Worm (Caenorhabditis elegans) whole organism, young adult: ENCODE data around the gene mrp-4.
A peak's percentile ranks its signal among the peaks of the same experiment; 100 is the strongest.

Experiments
- D2030.7 ChIP-seq: fragments of 200-800 bp; sonication (Bioruptor generic); IDR thresholded peaks from 2 replicates; pipeline ENCODE4 v1.3.6; 2022; ENCODE audit warnings: missing genetic modification reagents, missing genetic modification characterization, missing compliant biosample characterization
- F10E7.11 ChIP-seq: sonication (generic microtip); optimal IDR thresholded peaks from 2 replicates; lab custom pipeline; 2017; ENCODE audit warnings: mild to moderate bottlenecking, missing genetic modification characterization, moderate library complexity, missing compliant biosample characterization
- F39B2.1 ChIP-seq: fragments of 200-800 bp; sonication (Bioruptor generic); IDR thresholded peaks from 2 replicates; pipeline ENCODE4 v1.3.6; 2022; ENCODE audit warnings: missing genetic modification reagents, missing genetic modification characterization, missing compliant biosample characterization
- F57A8.1 ChIP-seq: fragments of 200-800 bp; sonication (Bioruptor generic); optimal IDR thresholded peaks from 2 replicates; lab custom pipeline; 2018; ENCODE audit warnings: mild to moderate bottlenecking, missing genetic modification characterization, moderate library complexity, missing compliant biosample characterization
- K11D2.4 ChIP-seq: fragments of 200-800 bp; sonication (Bioruptor generic); IDR thresholded peaks from 2 replicates; pipeline ENCODE4 v1.3.6; 2022; ENCODE audit warnings: missing genetic modification reagents, missing genetic modification characterization, missing compliant biosample characterization
- Y53F4B.3 ChIP-seq: fragments of 200-800 bp; sonication (Bioruptor generic); IDR thresholded peaks from 2 replicates; pipeline ENCODE4 v1.3.6; 2022; ENCODE audit warnings: missing genetic modification reagents, missing genetic modification characterization, missing compliant biosample characterization
- Y67H2A.10 ChIP-seq: fragments of 200-800 bp; sonication (Bioruptor generic); conservative IDR thresholded peaks from 2 replicates; pipeline ENCODE4 v1.3.6; 2022; ENCODE audit warnings: missing genetic modification reagents, missing genetic modification characterization, missing compliant biosample characterization
- attf-5 ChIP-seq: fragments of 200-800 bp; sonication (Bioruptor generic); optimal IDR thresholded peaks from 2 replicates; lab custom pipeline; 2018; ENCODE audit warnings: mild to moderate bottlenecking, missing genetic modification characterization, missing compliant biosample characterization
- bed-2 ChIP-seq: fragments of 200-800 bp; sonication (Bioruptor generic); IDR thresholded peaks from 2 replicates; pipeline ENCODE4 v1.3.6; 2022; ENCODE audit warnings: missing genetic modification reagents, missing genetic modification characterization, missing compliant biosample characterization
- cebp-1 ChIP-seq, 2 experiments: fragments of 200-800 bp in 1 of 2; sonication (Bioruptor generic) in 1 of 2; sonication (generic microtip) in 1 of 2; IDR thresholded peaks in 1 of 2; optimal IDR thresholded peaks in 1 of 2; 2 replicates each; pipeline versions ENCODE4 v1.3.6 to Lab custom; 2017 to 2022; ENCODE audit warnings: missing compliant biosample characterization in 2 of 2, missing genetic modification characterization in 2 of 2, mild to moderate bottlenecking in 1 of 2, missing genetic modification reagents in 1 of 2, moderate library complexity in 1 of 2
- ceh-27 ChIP-seq: fragments of 200-800 bp; sonication (Bioruptor generic); optimal IDR thresholded peaks from 2 replicates; lab custom pipeline; 2018; ENCODE audit warnings: mild to moderate bottlenecking, missing genetic modification characterization, moderate library complexity, missing compliant biosample characterization
- ceh-58 ChIP-seq: fragments of 200-800 bp; sonication (Bioruptor generic); IDR thresholded peaks from 2 replicates; pipeline ENCODE4 v1.3.6; 2022; ENCODE audit warnings: missing genetic modification characterization, missing compliant biosample characterization
- chd-7 ChIP-seq: sonication (generic microtip); optimal IDR thresholded peaks from 2 replicates; lab custom pipeline; 2016; ENCODE audit warnings: mild to moderate bottlenecking, missing genetic modification characterization, moderate library complexity, missing compliant biosample characterization
- dpff-1 ChIP-seq: sonication (generic microtip); optimal IDR thresholded peaks from 2 replicates; lab custom pipeline; 2017; ENCODE audit warnings: mild to moderate bottlenecking, missing genetic modification characterization, missing compliant biosample characterization
- him-1 ChIP-seq: sonication (generic microtip); optimal IDR thresholded peaks from 2 replicates; lab custom pipeline; 2016; ENCODE audit warnings: missing genotype, missing genetic modification reagents, missing genetic modification characterization, missing compliant biosample characterization
- lin-26 ChIP-seq: fragments of 200-800 bp; sonication (Bioruptor generic); IDR thresholded peaks from 2 replicates; pipeline ENCODE4 v1.3.6; 2022; ENCODE audit warnings: missing genetic modification reagents, missing genetic modification characterization, missing compliant biosample characterization
- mel-28 ChIP-seq: sonication (generic microtip); optimal IDR thresholded peaks from 2 replicates; lab custom pipeline; 2016; ENCODE audit warnings: borderline replicate concordance, mild to moderate bottlenecking, missing genetic modification characterization, missing compliant biosample characterization
- nhr-80 ChIP-seq: sonication (generic microtip); optimal IDR thresholded peaks from 2 replicates; lab custom pipeline; 2016; ENCODE audit warnings: missing genetic modification characterization, missing compliant biosample characterization
- sdz-38 ChIP-seq: sonication (generic microtip); optimal IDR thresholded peaks from 2 replicates; lab custom pipeline; 2016; ENCODE audit warnings: missing genotype, missing genetic modification characterization, missing compliant biosample characterization
- tbp1 ChIP-seq: fragments of 200-800 bp; sonication (Bioruptor generic); optimal IDR thresholded peaks from 2 replicates; lab custom pipeline; 2018; ENCODE audit warnings: mild to moderate bottlenecking, missing genetic modification characterization, missing compliant biosample characterization
- unc-130 ChIP-seq: sonication (generic microtip); optimal IDR thresholded peaks from 2 replicates; lab custom pipeline; 2016; ENCODE audit warnings: missing genetic modification reagents, missing genetic modification characterization, missing compliant biosample characterization
- ztf-18 ChIP-seq: sonication (generic microtip); optimal IDR thresholded peaks from 2 replicates; lab custom pipeline; 2016; ENCODE audit warnings: missing genotype, mild to moderate bottlenecking, missing genetic modification characterization, missing compliant biosample characterization
- ztf-28 ChIP-seq: fragments of 200-800 bp; sonication (Bioruptor generic); IDR thresholded peaks from 2 replicates; pipeline ENCODE4 v1.3.6; 2022; ENCODE audit warnings: missing genetic modification reagents, missing genetic modification characterization, missing compliant biosample characterization
- ztf-6 ChIP-seq: fragments of 200-800 bp; sonication (Bioruptor generic); IDR thresholded peaks from 2 replicates; pipeline ENCODE4 v1.3.6; 2022; ENCODE audit warnings: missing genetic modification reagents, missing genetic modification characterization, missing compliant biosample characterization

Gene mrp-4

ce11 chrX:9934009-9934323 lies 49.9 kb downstream of the mrp-4 start:
- TF ChIP-seq nhr-80 (tag; lab: Kevin White, UChicago), result peak; percentile 31
- no peak for TF ChIP-seq D2030.7

ce11 chrX:9938091-9938490 lies 54.0 kb downstream of the mrp-4 start:
- TF ChIP-seq him-1 (tag; lab: Kevin White, UChicago) (no peak), K11D2.4 (GFP tag; lab: Robert Waterston, UW) (no peak), tbp1 (GFP tag; lab: Kevin White, UChicago) (no peak), Y67H2A.10 (no peak), F39B2.1 (no peak), chd-7 (tag; lab: Kevin White, UChicago) (no peak), unc-130 (GFP tag; lab: Kevin White, UChicago) (no peak), attf-5 (GFP tag; lab: Kevin White, UChicago) (no peak), ztf-18 (tag; lab: Kevin White, UChicago) (no peak), Y53F4B.3 (no peak), F10E7.11 (no peak), dpff-1 (tag; lab: Kevin White, UChicago) (no peak), ztf-6 (GFP tag; lab: Robert Waterston, UW) (no peak), F57A8.1 (GFP tag; lab: Kevin White, UChicago) (no peak)
- TF ChIP-seq, all 124 proteins: peak for 0

- TF ChIP-seq mel-28 (tag; lab: Kevin White, UChicago) (no peak), cebp-1 (GFP tag; IDR thresholded peaks at IDR 0.05; lab: Robert Waterston, UW) (peak; percentile 39; the same call in 1 of the 2 replicates), cebp-1 (tag; optimal IDR thresholded peaks at IDR 0.05; lab: Kevin White, UChicago) (peak; percentile 73), ceh-27 (GFP tag; lab: Kevin White, UChicago) (no peak), ceh-58 (GFP tag; lab: Robert Waterston, UW) (no peak), bed-2 (GFP tag; lab: Robert Waterston, UW) (no peak), ztf-28 (no peak), sdz-38 (tag; lab: Kevin White, UChicago) (no peak), lin-26 (GFP tag; lab: Robert Waterston, UW) (no peak)
These were observed 54.5 kb downstream of the mrp-4 start, which contains the start of the genes C17G1.5 and C17G1.14 for ce11 chrX:9938537-9938936. TSS of gene C17G1.5 (plus strand) at chrX:9938802. TSS of gene C17G1.14 (plus strand) at chrX:9938813.
